Worm (Caenorhabditis elegans): ENCODE measurements around the gene cest-9.1.

ce11 chrX:12198298-12198697, 27.7 kb upstream of the cest-9.1 start:
- no peak for TF ChIP-seq ztf-11 (tag; optimal IDR thresholded peaks at IDR 0.05)
- no peak for TF ChIP-seq nhr-11 (tag; optimal IDR thresholded peaks at IDR 0.05)
- TF ChIP-seq nhr-12 (tag; optimal IDR thresholded peaks at IDR 0.05) = no peak
- no peak for TF ChIP-seq gmeb-1 (tag; optimal IDR thresholded peaks at IDR 0.05)
- no peak for TF ChIP-seq ama-1 (optimal IDR thresholded peaks at IDR 0.05)

All from whole organism, L2 larva.